Worm (Caenorhabditis elegans): ENCODE data around the gene nspc-20.

Gene nspc-20

DNA sequence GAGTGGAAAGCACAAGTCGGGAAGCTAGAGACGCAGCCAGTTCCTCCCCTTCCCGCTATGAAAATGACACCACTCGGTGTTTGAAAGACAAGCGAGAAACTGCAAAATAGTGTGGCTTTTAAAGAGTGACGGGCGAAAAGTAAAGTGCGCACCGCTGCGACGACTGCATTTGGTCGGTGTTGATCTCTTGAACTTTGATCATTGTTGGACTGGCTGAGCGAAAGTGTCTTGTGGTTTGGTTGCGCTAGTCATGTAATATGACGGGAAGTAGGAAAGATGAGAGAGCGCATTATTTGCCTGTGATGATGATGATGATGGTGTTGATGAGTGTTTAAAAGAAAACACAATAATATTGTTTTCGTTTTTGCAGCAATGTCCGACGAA is 30.3 kb upstream of the nspc-20 start:
- TF ChIP-seq snpc-4 (tag; optimal IDR thresholded peaks at IDR 0.05) (no peak), ces-1 (GFP tag; optimal IDR thresholded peaks at IDR 0.05) (peak; percentile 54), hlh-1 (tag; optimal IDR thresholded peaks at IDR 0.05) (peak; percentile 62), ceh-39 (tag; optimal IDR thresholded peaks at IDR 0.05) (no peak), nhr-12 (tag; optimal IDR thresholded peaks at IDR 0.05) (no peak), lin-13 (tag; optimal IDR thresholded peaks at IDR 0.05) (no peak), nhr-237 (tag; optimal IDR thresholded peaks at IDR 0.05) (peak; percentile 95), sptf-1 (tag; optimal IDR thresholded peaks at IDR 0.05) (peak; percentile 30), zip-8 (tag; optimal IDR thresholded peaks at IDR 0.05) (no peak), nhr-28 (tag; optimal IDR thresholded peaks at IDR 0.05) (peak; percentile 23), mep-1 (tag; optimal IDR thresholded peaks at IDR 0.05) (peak; percentile 45), lsy-2 (tag; optimal IDR thresholded peaks at IDR 0.05) (no peak), elt-1 (tag; optimal IDR thresholded peaks at IDR 0.05; ENCODE audit: borderline replicate concordance, insufficient read depth) (peak; percentile 56), tbx-8 (GFP tag; optimal IDR thresholded peaks at IDR 0.05) (no peak), ham-2 (GFP tag; optimal IDR thresholded peaks at IDR 0.05) (peak; percentile 94), pha-4 (tag; optimal IDR thresholded peaks at IDR 0.05) (peak; percentile 88), drap-1 (GFP tag; optimal IDR thresholded peaks at IDR 0.05) (peak; percentile 29), elt-3 (tag; optimal IDR thresholded peaks at IDR 0.05) (peak; percentile 93), ztf-11 (tag; optimal IDR thresholded peaks at IDR 0.05) (no peak), blmp-1 (tag; optimal IDR thresholded peaks at IDR 0.05) (peak; percentile 74), ceh-83 (GFP tag; optimal IDR thresholded peaks at IDR 0.05) (no peak), unc-120 (tag; optimal IDR thresholded peaks at IDR 0.05; ENCODE audit: poor library complexity, severe bottlenecking) (peak; percentile 85), unc-62 (GFP tag; optimal IDR thresholded peaks at IDR 0.05) (peak; percentile 93), ceh-43 (GFP tag; optimal IDR thresholded peaks at IDR 0.05) (no peak)

ce11 chrX:14559519-14560296 is 29.7 kb upstream of the nspc-20 start:
- TF ChIP-seq pha-4 (tag; optimal IDR thresholded peaks at IDR 0.05) = peak; percentile 52
- no peak for TF ChIP-seq mls-2 (tag; optimal IDR thresholded peaks at IDR 0.05)

DNA sequence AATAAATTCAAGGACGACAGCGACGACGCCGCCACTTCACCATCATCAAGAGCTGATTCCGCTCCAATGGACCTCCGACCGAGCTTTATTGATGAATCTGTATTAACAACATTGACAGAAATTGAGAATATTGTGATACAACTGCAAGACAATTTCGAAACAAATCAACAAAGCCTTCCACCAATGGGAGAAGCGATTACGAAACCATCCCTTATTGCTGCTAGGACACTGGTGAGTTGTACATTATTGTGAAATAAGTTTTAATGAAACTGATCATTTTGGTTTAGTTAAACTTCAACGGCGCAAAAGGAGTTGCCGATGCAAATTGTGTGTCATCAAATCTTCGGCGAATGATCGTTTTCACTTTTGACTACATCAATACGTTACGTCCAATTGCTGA is 29.1 kb upstream of the nspc-20 start:
- TF ChIP-seq snpc-4 (tag; optimal IDR thresholded peaks at IDR 0.05) = no peak
- TF ChIP-seq sptf-1 (tag; optimal IDR thresholded peaks at IDR 0.05) = no peak
- TF ChIP-seq unc-39 (tag; optimal IDR thresholded peaks at IDR 0.05) = no peak
- TF ChIP-seq ceh-43 (GFP tag; optimal IDR thresholded peaks at IDR 0.05) = no peak
- TF ChIP-seq ceh-39 (tag; optimal IDR thresholded peaks at IDR 0.05) = no peak
- no peak for TF ChIP-seq unc-120 (tag; optimal IDR thresholded peaks at IDR 0.05; ENCODE audit: poor library complexity, severe bottlenecking)
- TF ChIP-seq M03D4.4 (tag; optimal IDR thresholded peaks at IDR 0.05) = no peak
- TF ChIP-seq cnd-1 (tag; optimal IDR thresholded peaks at IDR 0.05) = no peak
- TF ChIP-seq mab-5 (tag; optimal IDR thresholded peaks at IDR 0.05) = no peak
- no peak for TF ChIP-seq ces-1 (GFP tag; optimal IDR thresholded peaks at IDR 0.05)
- TF ChIP-seq mep-1 (tag; optimal IDR thresholded peaks at IDR 0.05) = no peak
- no peak for TF ChIP-seq sem-2 (GFP tag; optimal IDR thresholded peaks at IDR 0.05)
- no peak for TF ChIP-seq pha-4 (tag; optimal IDR thresholded peaks at IDR 0.05)
- TF ChIP-seq ceh-83 (GFP tag; optimal IDR thresholded peaks at IDR 0.05) = no peak
- no peak for TF ChIP-seq tbx-8 (GFP tag; optimal IDR thresholded peaks at IDR 0.05)
- TF ChIP-seq ztf-11 (tag; optimal IDR thresholded peaks at IDR 0.05) = no peak
- TF ChIP-seq elt-1 (tag; optimal IDR thresholded peaks at IDR 0.05; ENCODE audit: borderline replicate concordance, insufficient read depth) = no peak
- TF ChIP-seq hlh-1 (tag; optimal IDR thresholded peaks at IDR 0.05) = no peak
- TF ChIP-seq lsy-2 (tag; optimal IDR thresholded peaks at IDR 0.05) = no peak
- no peak for TF ChIP-seq nhr-237 (tag; optimal IDR thresholded peaks at IDR 0.05)

- TF ChIP-seq unc-62 (GFP tag; optimal IDR thresholded peaks at IDR 0.05) = peak; percentile 57
- TF ChIP-seq sem-2 (GFP tag; optimal IDR thresholded peaks at IDR 0.05) = no peak
- TF ChIP-seq elt-1 (tag; optimal IDR thresholded peaks at IDR 0.05; ENCODE audit: borderline replicate concordance, insufficient read depth) = peak; percentile 82
- TF ChIP-seq hlh-1 (tag; optimal IDR thresholded peaks at IDR 0.05) = no peak
- no peak for TF ChIP-seq snpc-4 (tag; optimal IDR thresholded peaks at IDR 0.05)
- TF ChIP-seq blmp-1 (tag; optimal IDR thresholded peaks at IDR 0.05) = peak; percentile 36
- TF ChIP-seq elt-3 (tag; optimal IDR thresholded peaks at IDR 0.05) = peak; percentile 36
- no peak for TF ChIP-seq bed-3 (GFP tag; optimal IDR thresholded peaks at IDR 0.05)
- TF ChIP-seq nhr-28 (tag; optimal IDR thresholded peaks at IDR 0.05) = no peak
Measured at ce11 chrX:14557936-14558554, 28.0 kb upstream of the nspc-20 start, which contains the start of gene nhr-3. TSS of gene nhr-3 (plus strand) at chrX:14558504.
